Worm (Caenorhabditis elegans) whole organism, L4 larva: ENCODE measurements around the gene F53F1.2.

Experiments
- F10B5.3 ChIP-seq: sonication (generic microtip); optimal IDR thresholded peaks from 2 replicates; lab custom pipeline; 2016; ENCODE audit warnings: mild to moderate bottlenecking, missing genetic modification characterization, missing compliant biosample characterization
- F49E8.2 ChIP-seq: sonication (generic microtip); optimal IDR thresholded peaks from 2 replicates; lab custom pipeline; 2016; ENCODE audit warnings: missing compliant biosample characterization, mild to moderate bottlenecking, missing genetic modification characterization, borderline replicate concordance
- R02D3.7 ChIP-seq: fragments of 150-350 bp; sonication (generic microtip); optimal IDR thresholded peaks from 3 replicates; lab custom pipeline; 2014; ENCODE audit warnings: missing biosample characterization, missing genetic modification characterization
- T20F7.1 ChIP-seq: fragments of 200-800 bp; sonication (Bioruptor generic); optimal IDR thresholded peaks from 2 replicates; lab custom pipeline; 2018; ENCODE audit warnings: mild to moderate bottlenecking, missing genetic modification characterization, missing compliant biosample characterization
- T26A8.4 ChIP-seq: fragments of 200-800 bp; sonication (Bioruptor generic); IDR thresholded peaks from 2 replicates; pipeline ENCODE4 v1.3.6; 2022; ENCODE audit warnings: missing genetic modification characterization, missing compliant biosample characterization
- Y105C5A.15 ChIP-seq: fragments of 200-800 bp; sonication (Bioruptor generic); IDR thresholded peaks from 2 replicates; pipeline ENCODE4 v1.3.6; 2022; ENCODE audit warnings: missing genetic modification characterization, missing compliant biosample characterization
- Y48G9A.11 ChIP-seq: fragments of 200-800 bp; sonication (Bioruptor generic); IDR thresholded peaks from 2 replicates; pipeline ENCODE4 v1.3.6; 2022; ENCODE audit warnings: missing genetic modification reagents, missing genetic modification characterization, missing compliant biosample characterization
- arid-1 ChIP-seq: fragments of 200-800 bp; sonication (Bioruptor generic); conservative IDR thresholded peaks from 2 replicates; pipeline ENCODE4 v1.3.6; 2022; ENCODE audit warnings: missing genetic modification reagents, missing genetic modification characterization, missing compliant biosample characterization
- ceh-20 ChIP-seq: fragments of 200-800 bp; sonication (Bioruptor generic); IDR thresholded peaks from 2 replicates; pipeline ENCODE4 v1.3.6; 2022; ENCODE audit warnings: missing genetic modification reagents, missing genetic modification characterization, missing compliant biosample characterization
- ceh-62 ChIP-seq: sonication (generic microtip); optimal IDR thresholded peaks from 2 replicates; lab custom pipeline; 2017; ENCODE audit warnings: missing biosample characterization, missing genetic modification characterization
- ces-1 ChIP-seq: fragments of 150-350 bp; sonication (generic microtip); optimal IDR thresholded peaks from 4 replicates; lab custom pipeline; 2014; ENCODE audit warnings: missing biosample characterization, missing genetic modification reagents, missing genetic modification characterization
- ctbp-1 ChIP-seq: fragments of 200-800 bp; sonication (Bioruptor generic); IDR thresholded peaks from 2 replicates; pipeline ENCODE4 v1.3.6; 2022; ENCODE audit warnings: missing genetic modification reagents, missing genetic modification characterization, missing compliant biosample characterization
- daf-12 ChIP-seq: fragments of 150-350 bp; optimal IDR thresholded peaks from 2 replicates; lab custom pipeline; 2014; ENCODE audit warnings: missing biosample characterization, missing genetic modification reagents, missing genetic modification characterization
- dmd-6 ChIP-seq: fragments of 200-800 bp; sonication (Bioruptor generic); IDR thresholded peaks from 2 replicates; pipeline ENCODE4 v1.3.6; 2022; ENCODE audit warnings: missing genetic modification reagents, missing genetic modification characterization, missing compliant biosample characterization
- dpl-1 ChIP-seq: fragments of 150-350 bp; optimal IDR thresholded peaks from 2 replicates; lab custom pipeline; 2014; ENCODE audit warnings: missing biosample characterization, missing genetic modification reagents, missing genetic modification characterization
- dve-1 ChIP-seq: sonication (generic microtip); optimal IDR thresholded peaks from 2 replicates; lab custom pipeline; 2017; ENCODE audit warnings: antibody characterized with exemption, mild to moderate bottlenecking, missing genetic modification characterization, missing compliant biosample characterization; ENCODE audit not compliant: insufficient read depth
- egl-27 ChIP-seq: sonication (generic microtip); optimal IDR thresholded peaks from 3 replicates; lab custom pipeline; 2017; ENCODE audit warnings: missing biosample characterization, missing genetic modification reagents, missing genetic modification characterization
- fkh-10 ChIP-seq: fragments of 150-350 bp; optimal IDR thresholded peaks from 2 replicates; lab custom pipeline; 2014; ENCODE audit warnings: missing biosample characterization, missing genetic modification reagents, missing genetic modification characterization
- gei-8 ChIP-seq: fragments of 200-800 bp; sonication (Bioruptor generic); optimal IDR thresholded peaks from 2 replicates; lab custom pipeline; 2018; ENCODE audit warnings: mild to moderate bottlenecking, missing genetic modification characterization, missing compliant biosample characterization
- hlh-30 ChIP-seq: sonication (generic microtip); optimal IDR thresholded peaks from 2 replicates; lab custom pipeline; 2017; ENCODE audit warnings: antibody characterized with exemption, mild to moderate bottlenecking, missing genetic modification characterization, missing compliant biosample characterization; ENCODE audit not compliant: insufficient read depth
- jun-1 ChIP-seq: fragments of 150-350 bp; optimal IDR thresholded peaks from 2 replicates; lab custom pipeline; 2014; ENCODE audit warnings: missing biosample characterization, missing genetic modification reagents, missing genetic modification characterization
- lim-7 ChIP-seq: fragments of 200-800 bp; sonication (Bioruptor generic); IDR thresholded peaks from 2 replicates; pipeline ENCODE4 v1.3.6; 2022; ENCODE audit warnings: missing genetic modification characterization, missing compliant biosample characterization
- lin-13 ChIP-seq: fragments of 150-350 bp; optimal IDR thresholded peaks from 2 replicates; lab custom pipeline; 2014; ENCODE audit warnings: missing biosample characterization, missing genetic modification reagents, missing genetic modification characterization
- lin-38 ChIP-seq: fragments of 200-800 bp; sonication (Bioruptor generic); IDR thresholded peaks from 2 replicates; pipeline ENCODE4 v1.3.6; 2022; ENCODE audit warnings: missing genetic modification reagents, missing genetic modification characterization, missing compliant biosample characterization
- lsy-2 ChIP-seq, 2 experiments: fragments of 150-350 bp in 1 of 2; sonication (generic microtip) in 1 of 2; optimal IDR thresholded peaks; 2 replicates each; lab custom pipeline; 2014 to 2017; ENCODE audit warnings: missing biosample characterization in 2 of 2, missing genetic modification characterization in 2 of 2
- madf-9 ChIP-seq: fragments of 200-800 bp; sonication (Bioruptor generic); conservative IDR thresholded peaks from 2 replicates; pipeline ENCODE4 v1.3.6; 2022; ENCODE audit warnings: missing genetic modification reagents, missing genetic modification characterization, missing compliant biosample characterization
- mep-1 ChIP-seq: fragments of 150-350 bp; sonication (generic microtip); optimal IDR thresholded peaks from 3 replicates; lab custom pipeline; 2014; ENCODE audit warnings: missing biosample characterization, missing genetic modification characterization
- mes-2 ChIP-seq: sonication (generic microtip); optimal IDR thresholded peaks from 2 replicates; lab custom pipeline; 2016; ENCODE audit warnings: missing genotype, mild to moderate bottlenecking, missing genetic modification characterization, missing compliant biosample characterization; ENCODE audit not compliant: poor library complexity, severe bottlenecking
- mxl-3 ChIP-seq: fragments of 200-800 bp; sonication (Bioruptor generic); optimal IDR thresholded peaks from 2 replicates; lab custom pipeline; 2018; ENCODE audit warnings: mild to moderate bottlenecking, missing genetic modification characterization, missing compliant biosample characterization
- nhr-10 ChIP-seq: fragments of 150-350 bp; optimal IDR thresholded peaks from 2 replicates; lab custom pipeline; 2014; ENCODE audit warnings: missing biosample characterization, missing genetic modification characterization
- nhr-11 ChIP-seq: fragments of 150-350 bp; optimal IDR thresholded peaks from 2 replicates; lab custom pipeline; 2014; ENCODE audit warnings: missing biosample characterization, missing genetic modification characterization
- nhr-28 ChIP-seq: fragments of 150-350 bp; optimal IDR thresholded peaks from 2 replicates; lab custom pipeline; 2014; ENCODE audit warnings: missing biosample characterization, missing genetic modification characterization
- nhr-42 ChIP-seq: fragments of 200-800 bp; sonication (Bioruptor generic); IDR thresholded peaks from 2 replicates; pipeline ENCODE4 v1.3.6; 2022; ENCODE audit warnings: missing genetic modification characterization, missing compliant biosample characterization
- nhr-48 ChIP-seq: sonication (generic microtip); optimal IDR thresholded peaks from 2 replicates; lab custom pipeline; 2016; ENCODE audit warnings: mild to moderate bottlenecking, missing genetic modification characterization, missing compliant biosample characterization
- nhr-6 ChIP-seq: fragments of 150-350 bp; optimal IDR thresholded peaks from 2 replicates; lab custom pipeline; 2014; ENCODE audit warnings: missing biosample characterization, missing genetic modification characterization
- nhr-76 ChIP-seq: fragments of 150-350 bp; optimal IDR thresholded peaks from 2 replicates; lab custom pipeline; 2014; ENCODE audit warnings: missing biosample characterization, missing genetic modification characterization
- nhr-77 ChIP-seq: fragments of 150-350 bp; optimal IDR thresholded peaks from 2 replicates; lab custom pipeline; 2014; ENCODE audit warnings: missing biosample characterization, missing genetic modification characterization
- pha-4 ChIP-seq, 2 experiments: fragments of 150-350 bp in 1 of 2; fragments of 200-800 bp in 1 of 2; sonication (Bioruptor generic) in 1 of 2; IDR thresholded peaks in 1 of 2; optimal IDR thresholded peaks in 1 of 2; 2 replicates each; pipeline versions ENCODE4 v1.3.6 to Lab custom; 2014 to 2022; ENCODE audit warnings: missing genetic modification characterization in 2 of 2, missing genetic modification reagents in 2 of 2, missing biosample characterization in 1 of 2, missing compliant biosample characterization in 1 of 2
- php-3 ChIP-seq: fragments of 200-800 bp; sonication (Bioruptor generic); IDR thresholded peaks from 2 replicates; pipeline ENCODE4 v1.3.6; 2022; ENCODE audit warnings: missing genetic modification reagents, missing genetic modification characterization, missing compliant biosample characterization
- skn-1 ChIP-seq: fragments of 150-350 bp; optimal IDR thresholded peaks from 2 replicates; lab custom pipeline; 2014; ENCODE audit warnings: missing biosample characterization, missing genetic modification characterization
- snpc-1.2 ChIP-seq: fragments of 200-800 bp; sonication (Bioruptor generic); IDR thresholded peaks from 2 replicates; pipeline ENCODE4 v1.3.6; 2022; ENCODE audit warnings: missing genetic modification reagents, missing genetic modification characterization, missing compliant biosample characterization
- spr-1 ChIP-seq: sonication (generic microtip); optimal IDR thresholded peaks from 2 replicates; lab custom pipeline; 2016; ENCODE audit warnings: mild to moderate bottlenecking, missing genetic modification characterization, missing compliant biosample characterization
- tra-1 ChIP-seq: fragments of 200-800 bp; sonication (Bioruptor generic); IDR thresholded peaks from 2 replicates; pipeline ENCODE4 v1.3.6; 2022; ENCODE audit warnings: missing genetic modification reagents, missing genetic modification characterization, missing compliant biosample characterization
- unc-39 ChIP-seq: sonication (generic microtip); optimal IDR thresholded peaks from 2 replicates; lab custom pipeline; 2017; ENCODE audit warnings: missing biosample characterization, missing genetic modification characterization
- unc-62 ChIP-seq, 3 experiments: fragments of 150-350 bp in 1 of 3; sonication (generic microtip); optimal IDR thresholded peaks in 2 of 3; peaks in 1 of 3; 1 replicate in 1 of 3; 2 replicates in 2 of 3; lab custom pipeline; 2014 to 2017; ENCODE audit warnings: missing biosample characterization in 3 of 3, missing genetic modification characterization in 3 of 3, missing genetic modification reagents in 3 of 3, missing genotype in 1 of 3
- zfp-2 ChIP-seq: sonication (generic microtip); optimal IDR thresholded peaks from 2 replicates; lab custom pipeline; 2016; ENCODE audit warnings: mild to moderate bottlenecking, missing genetic modification characterization, missing compliant biosample characterization
- zfp-3 ChIP-seq: fragments of 200-800 bp; sonication (Bioruptor generic); conservative IDR thresholded peaks from 2 replicates; pipeline ENCODE4 v1.3.6; 2022; ENCODE audit warnings: missing genetic modification reagents, missing genetic modification characterization, missing compliant biosample characterization
- ztf-11 ChIP-seq: fragments of 150-350 bp; optimal IDR thresholded peaks from 2 replicates; lab custom pipeline; 2014; ENCODE audit warnings: missing biosample characterization, missing genetic modification characterization
- ztf-7 ChIP-seq: fragments of 150-350 bp; optimal IDR thresholded peaks from 2 replicates; lab custom pipeline; 2014; ENCODE audit warnings: missing biosample characterization, missing genetic modification characterization

Gene F53F1.2

DNA sequence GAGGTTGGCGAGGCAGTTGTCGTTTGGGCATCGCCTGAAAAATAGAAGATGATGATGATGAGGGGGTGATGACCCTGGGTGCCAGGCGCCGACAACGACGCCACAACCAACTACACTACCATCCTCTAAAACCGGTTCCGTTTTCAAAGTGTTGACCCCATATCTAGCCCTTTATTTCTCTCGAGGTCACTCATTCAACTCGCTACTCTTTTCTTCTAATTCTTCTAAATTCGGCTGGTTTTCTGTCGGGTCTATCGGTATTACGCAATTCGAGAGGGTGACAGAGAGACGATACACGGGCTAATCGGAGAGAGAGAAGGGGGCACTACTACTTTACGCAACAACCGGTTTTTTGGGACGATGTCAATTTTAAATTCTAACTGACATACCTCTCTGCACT lies 35.3 kb upstream of the F53F1.2 start (continued):
- no peak for TF ChIP-seq spr-1 (tag; lab: Kevin White, UChicago)
- no peak for TF ChIP-seq zfp-3 (GFP tag; lab: Robert Waterston, UW)
- peak; percentile 57 for TF ChIP-seq mxl-3 (GFP tag; lab: Kevin White, UChicago)
- no peak for TF ChIP-seq egl-27 (tag; lab: Kevin White, UChicago)
- no peak; the same call in 1 of the 2 replicates for TF ChIP-seq T26A8.4 (GFP tag; lab: Robert Waterston, UW)
- peak; percentile 21 to 43 for TF ChIP-seq lsy-2 (tag; optimal IDR thresholded peaks at IDR 0.05; lab: Kevin White, UChicago)
- no peak for TF ChIP-seq jun-1
- TF ChIP-seq daf-12 (tag; lab: Kevin White, UChicago) = no peak
- peak; percentile 56 for TF ChIP-seq hlh-30
- TF ChIP-seq Y48G9A.11 = no peak
- TF ChIP-seq unc-62 (GFP tag; optimal IDR thresholded peaks at IDR 0.05 in 1 of 2; lab: Kevin White, UChicago) = no peak
- TF ChIP-seq unc-62 (tag; optimal IDR thresholded peaks at IDR 0.05; lab: Kevin White, UChicago) = no peak
- no peak for TF ChIP-seq nhr-11 (tag; lab: Kevin White, UChicago)
- no peak for TF ChIP-seq snpc-1.2
- TF ChIP-seq nhr-76 (tag; lab: Kevin White, UChicago) = no peak
- TF ChIP-seq nhr-28 (tag; lab: Kevin White, UChicago) = peak; percentile 90
- no peak for TF ChIP-seq gei-8 (GFP tag; lab: Kevin White, UChicago)
- TF ChIP-seq fkh-10 (GFP tag; lab: Kevin White, UChicago) = no peak
- TF ChIP-seq nhr-6 (tag; lab: Kevin White, UChicago) = no peak
- peak; percentile 26 for TF ChIP-seq dve-1
- no peak for TF ChIP-seq dpl-1
- peak; percentile 19; the same call in 1 of the 2 replicates for TF ChIP-seq dmd-6 (GFP tag; lab: Robert Waterston, UW)
- TF ChIP-seq mes-2 = peak; percentile 49
- TF ChIP-seq lim-7 = no peak
- no peak for TF ChIP-seq ceh-62 (tag; lab: Kevin White, UChicago)
- TF ChIP-seq ztf-11 (tag; lab: Kevin White, UChicago) = no peak
- no peak for TF ChIP-seq ctbp-1
- no peak for TF ChIP-seq skn-1 (tag; lab: Kevin White, UChicago)
- no peak for TF ChIP-seq arid-1
- TF ChIP-seq mep-1 (tag; lab: Kevin White, UChicago) = peak; percentile 74
- TF ChIP-seq php-3 (GFP tag; lab: Robert Waterston, UW) = no peak
- no peak for TF ChIP-seq ztf-7 (tag; lab: Kevin White, UChicago)
- no peak for TF ChIP-seq pha-4 (GFP tag; IDR thresholded peaks at IDR 0.05; lab: Robert Waterston, UW)
- no peak for TF ChIP-seq pha-4 (tag; optimal IDR thresholded peaks at IDR 0.05; lab: Kevin White, UChicago)
- TF ChIP-seq nhr-42 (GFP tag; lab: Robert Waterston, UW) = no peak
- no peak for TF ChIP-seq unc-39 (tag; lab: Kevin White, UChicago)
- TF ChIP-seq nhr-10 (tag; lab: Kevin White, UChicago) = no peak
- peak; percentile 38 for TF ChIP-seq lin-38 (GFP tag; lab: Robert Waterston, UW)
- no peak for TF ChIP-seq zfp-2 (tag; lab: Kevin White, UChicago)
- TF ChIP-seq, all 104 proteins: peak for 18

DNA sequence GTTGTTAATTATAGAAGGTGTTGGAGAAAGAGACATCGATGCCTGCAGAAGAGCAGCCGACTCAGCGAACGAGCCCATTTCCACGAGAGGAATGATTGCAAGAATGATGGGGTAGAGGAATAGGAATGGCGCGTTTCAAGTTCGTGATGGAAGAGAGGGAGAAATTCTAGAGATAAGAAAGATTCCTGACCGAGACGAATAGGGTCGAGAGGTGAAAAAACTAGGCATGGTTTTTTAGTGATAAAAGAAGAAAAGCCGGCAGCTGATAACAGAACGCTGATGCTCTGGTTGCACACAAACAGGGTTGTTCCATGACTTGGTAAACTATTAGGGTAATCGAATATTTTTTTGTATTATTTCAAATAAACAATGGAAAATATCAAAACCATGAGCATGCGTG lies 33.8 kb upstream of the F53F1.2 start:
- TF ChIP-seq tra-1 (GFP tag; lab: Robert Waterston, UW) (no peak), nhr-48 (tag; lab: Kevin White, UChicago) (peak; percentile 7), T20F7.1 (no peak), Y105C5A.15 (no peak), lin-13 (GFP tag; lab: Kevin White, UChicago) (no peak), mxl-3 (GFP tag; lab: Kevin White, UChicago) (no peak), nhr-11 (tag; lab: Kevin White, UChicago) (no peak), R02D3.7 (tag; lab: Kevin White, UChicago) (no peak), ces-1 (GFP tag; lab: Kevin White, UChicago) (no peak), F10B5.3 (tag; lab: Kevin White, UChicago) (no peak), lsy-2 (tag; optimal IDR thresholded peaks at IDR 0.05; lab: Kevin White, UChicago) (no peak), zfp-3 (GFP tag; lab: Robert Waterston, UW) (no peak), fkh-10 (GFP tag; lab: Kevin White, UChicago) (no peak), ctbp-1 (no peak), Y48G9A.11 (no peak), ztf-11 (tag; lab: Kevin White, UChicago) (no peak), php-3 (GFP tag; lab: Robert Waterston, UW) (peak; percentile 39; the same call in 1 of the 2 replicates), F49E8.2 (tag; lab: Kevin White, UChicago) (no peak), mep-1 (tag; lab: Kevin White, UChicago) (no peak), nhr-77 (tag; lab: Kevin White, UChicago) (peak; percentile 75), madf-9 (GFP tag; lab: Robert Waterston, UW) (no peak), ceh-20 (no peak), arid-1 (no peak), mes-2 (no peak), jun-1 (no peak)
